Fruit fly (Drosophila melanogaster) whole organism: ENCODE measurements around the gene Lrr47.

Experiments used
- CG8478 ChIP-seq: fragments of >200 bp; optimal IDR thresholded peaks from 2 replicates; lab custom pipeline; 2018; ENCODE audit warnings: inconsistent platforms
- Dll ChIP-seq: fragments of >200 bp; optimal IDR thresholded peaks from 2 replicates; lab custom pipeline; 2017
- EcR ChIP-seq, 2 experiments: fragments of >200 bp; optimal IDR thresholded peaks; 2 replicates each; lab custom pipeline; 2017; ENCODE audit warnings: missing biosample characterization in 2 of 2, missing genetic modification characterization in 2 of 2, missing genetic modification reagents in 2 of 2
- pan ChIP-seq: fragments of >200 bp; optimal IDR thresholded peaks from 2 replicates; lab custom pipeline; 2017
- psq ChIP-seq: fragments of >200 bp; optimal IDR thresholded peaks from 2 replicates; lab custom pipeline; 2017
- usp ChIP-seq: fragments of >200 bp; optimal IDR thresholded peaks from 2 replicates; lab custom pipeline; 2017; ENCODE audit warnings: missing biosample characterization, missing genetic modification characterization, mixed read lengths

Lrr47 gene

dm6 chr2L:10510088-10510487 is 7.0 kb upstream of the Lrr47 start, which contains the start of gene CG7384:
TSS of gene CG7384 (minus strand) at chr2L:10510453.
- TF ChIP-seq EcR (GFP tag; optimal IDR thresholded peaks at IDR 0.05; lab: Kevin White, UChicago) (no peak), psq (no peak), CG8478 (no peak), usp (GFP tag; lab: Kevin White, UChicago) (no peak), pan (lab: Kevin White, UChicago) (no peak), Dll (lab: Kevin White, UChicago) (no peak)

DNA sequence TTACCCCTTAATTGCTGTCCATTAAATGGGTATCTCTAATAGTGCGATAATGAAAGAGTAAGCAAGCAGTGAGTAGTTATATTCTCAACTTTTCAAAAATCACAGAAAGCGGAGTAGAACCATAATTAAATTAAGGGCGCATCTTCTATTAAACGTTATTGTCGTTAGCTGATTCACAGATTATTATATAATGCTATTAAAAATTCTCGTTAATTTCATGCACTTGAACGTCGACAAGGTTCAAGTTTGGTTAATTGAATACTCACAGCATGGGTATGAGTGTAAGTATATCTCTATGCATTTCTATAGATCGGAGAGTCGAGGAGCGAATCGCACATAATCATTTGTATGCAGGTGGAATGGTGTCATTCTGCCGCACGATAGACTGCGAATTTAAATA is 6.3 kb upstream of the Lrr47 start:
- no peak for TF ChIP-seq pan (lab: Kevin White, UChicago)
- TF ChIP-seq usp (GFP tag; lab: Kevin White, UChicago) = no peak
- TF ChIP-seq Dll (lab: Kevin White, UChicago) = no peak
- TF ChIP-seq EcR (GFP tag; optimal IDR thresholded peaks at IDR 0.05; lab: Kevin White, UChicago) = no peak
- TF ChIP-seq CG8478 = no peak
- TF ChIP-seq psq = no peak

DNA sequence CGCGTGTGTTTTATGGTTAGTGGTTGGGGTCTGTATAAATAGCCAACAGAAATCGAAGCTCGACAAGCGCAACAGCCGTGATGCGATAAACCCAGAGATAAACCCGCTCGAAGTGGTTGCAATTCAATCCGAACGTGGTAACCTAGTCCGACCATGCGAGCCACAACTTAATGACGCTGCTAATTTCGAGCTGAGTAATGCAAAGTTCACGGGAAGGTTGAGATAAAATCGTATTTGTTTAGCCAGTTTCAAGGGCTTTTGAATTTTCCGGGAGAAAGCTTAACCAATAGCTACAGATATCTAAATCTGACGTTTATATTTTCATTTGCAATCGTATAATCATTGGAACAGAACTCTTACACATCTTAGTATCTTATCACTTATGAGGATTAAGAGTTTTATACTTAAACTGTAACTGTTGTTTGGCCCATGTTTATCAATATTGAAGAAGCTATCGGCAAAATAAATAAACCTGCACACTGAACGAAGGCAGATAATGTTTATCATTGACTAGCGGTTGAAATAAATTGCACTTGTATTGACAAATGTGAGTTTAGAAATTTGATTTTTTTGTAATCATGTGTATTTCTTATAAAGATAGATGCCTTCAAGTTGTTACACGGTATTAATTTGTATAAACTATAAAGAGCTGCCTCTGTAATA is 3.2 kb upstream of the Lrr47 start:
- TF ChIP-seq psq (no peak), usp (GFP tag; lab: Kevin White, UChicago) (no peak), CG8478 (no peak), Dll (lab: Kevin White, UChicago) (no peak)

dm6 chr2L:10514586-10515137 is 2.5 kb upstream of the Lrr47 start:
- TF ChIP-seq EcR (GFP tag; optimal IDR thresholded peaks at IDR 0.05; lab: Kevin White, UChicago) (no peak), CG8478 (no peak), psq (no peak), pan (lab: Kevin White, UChicago) (no peak), usp (GFP tag; lab: Kevin White, UChicago) (no peak), Dll (lab: Kevin White, UChicago) (no peak)

dm6 chr2L:10515553-10516174 is 1.5 kb upstream of the Lrr47 start:
- TF ChIP-seq usp (GFP tag; lab: Kevin White, UChicago) = no peak
- TF ChIP-seq Dll (lab: Kevin White, UChicago) = no peak
- no peak for TF ChIP-seq EcR (GFP tag; optimal IDR thresholded peaks at IDR 0.05; lab: Kevin White, UChicago)
- TF ChIP-seq psq = no peak
- no peak for TF ChIP-seq CG8478
- no peak for TF ChIP-seq pan (lab: Kevin White, UChicago)

DNA sequence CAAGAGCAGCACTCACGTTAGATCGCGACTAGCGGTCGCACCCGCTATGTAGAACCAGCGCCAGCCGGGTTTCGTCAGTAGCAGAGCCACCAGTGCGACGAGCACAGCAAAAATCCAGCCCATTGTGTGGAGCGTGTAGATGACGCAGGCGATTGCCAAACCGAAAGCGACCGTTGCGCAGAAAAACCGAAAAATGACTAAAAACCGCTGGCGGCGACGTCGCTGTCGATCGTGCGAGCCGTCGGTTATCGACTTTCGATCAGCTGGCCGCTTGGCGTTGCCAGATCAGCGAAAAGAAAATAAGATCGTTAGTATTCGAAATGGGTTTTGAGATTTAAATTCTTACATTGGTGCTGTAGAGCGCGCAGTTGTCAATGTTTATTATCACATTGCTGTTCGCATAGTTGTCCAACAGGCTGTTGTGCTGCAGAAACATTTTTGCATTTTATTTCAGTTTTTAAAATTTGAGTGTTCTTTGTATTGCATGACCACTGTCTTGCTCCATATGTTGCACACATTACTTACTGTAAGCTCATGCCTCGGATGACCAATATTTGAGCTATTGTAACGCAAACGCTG is 576 bp upstream of the Lrr47 start:
- no peak for TF ChIP-seq CG8478
- no peak for TF ChIP-seq usp (GFP tag; lab: Kevin White, UChicago)
- no peak for TF ChIP-seq psq
- TF ChIP-seq pan (lab: Kevin White, UChicago) = no peak
- no peak for TF ChIP-seq EcR (GFP tag; optimal IDR thresholded peaks at IDR 0.05; lab: Kevin White, UChicago)
- TF ChIP-seq Dll (lab: Kevin White, UChicago) = no peak

dm6 chr2L:10519225-10519624 is 2.1 kb downstream of the Lrr47 start:
- TF ChIP-seq EcR (GFP tag; optimal IDR thresholded peaks at IDR 0.05; lab: Kevin White, UChicago) (no peak), pan (lab: Kevin White, UChicago) (no peak), psq (no peak), Dll (lab: Kevin White, UChicago) (no peak), CG8478 (no peak)

DNA sequence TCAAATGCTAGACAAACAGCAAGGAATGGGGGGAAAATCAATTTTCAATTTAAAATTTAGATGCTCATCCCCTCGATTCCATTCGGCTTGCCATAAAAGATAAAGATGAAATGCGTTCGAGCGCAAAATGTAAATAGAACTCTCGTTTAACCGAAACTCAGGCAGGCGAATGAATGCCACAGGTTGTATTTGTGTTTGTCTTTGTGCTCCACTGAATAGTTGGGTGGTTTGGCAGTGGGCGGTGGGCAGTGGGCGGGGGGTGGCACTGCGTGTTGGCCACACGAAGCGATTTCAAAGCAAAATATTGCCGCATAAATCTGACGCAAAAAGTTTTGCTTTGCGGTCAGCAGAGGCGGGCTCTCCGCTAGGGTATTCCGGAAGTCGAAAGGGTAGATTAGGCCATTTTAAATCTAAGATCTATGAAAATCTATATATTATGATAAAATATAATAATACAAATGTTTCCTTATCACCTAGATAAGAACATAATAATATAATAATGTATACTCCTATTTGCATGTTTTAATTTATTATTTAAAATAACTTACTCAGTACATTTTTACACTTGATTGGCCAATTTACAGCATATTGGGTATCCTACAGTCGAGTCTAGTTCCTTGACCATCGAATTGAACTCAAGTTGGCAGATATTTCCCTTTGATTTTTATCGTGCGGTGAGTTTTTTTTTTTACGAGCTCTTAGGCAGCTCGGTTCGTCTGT is 5.2 kb downstream of the Lrr47 start:
- TF ChIP-seq Dll (lab: Kevin White, UChicago) (no peak), CG8478 (no peak), pan (lab: Kevin White, UChicago) (no peak), EcR (GFP tag; optimal IDR thresholded peaks at IDR 0.05; lab: Kevin White, UChicago) (no peak)

- no peak for TF ChIP-seq psq
- no peak for TF ChIP-seq CG8478
- no peak for TF ChIP-seq Dll (lab: Kevin White, UChicago)
- no peak for TF ChIP-seq pan (lab: Kevin White, UChicago)
- TF ChIP-seq EcR (GFP tag; optimal IDR thresholded peaks at IDR 0.05; lab: Kevin White, UChicago) = no peak
Measured at dm6 chr2L:10526953-10527584, 9.9 kb downstream of the Lrr47 start, which contains the start of gene Lip4. TSS of gene Lip4 (plus strand) at chr2L:10527572.

DNA sequence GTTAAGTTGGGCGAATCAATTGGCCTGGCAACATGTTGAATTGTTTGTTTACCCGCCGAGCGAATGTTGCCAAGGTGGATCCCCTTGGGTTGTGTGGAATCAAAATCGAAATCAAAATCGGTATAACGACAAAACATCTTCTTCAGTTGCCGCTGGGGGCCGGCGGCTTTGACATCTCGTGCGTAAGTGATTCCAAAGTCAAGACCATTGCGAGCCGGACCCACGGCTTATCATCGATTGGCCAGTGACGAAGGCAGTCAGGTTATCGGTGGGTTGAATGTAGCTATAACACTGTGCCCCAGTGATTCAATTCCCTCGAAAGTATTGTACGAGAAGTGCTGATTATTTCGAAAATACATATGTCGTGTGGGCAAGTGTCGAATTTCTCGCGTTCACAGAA is 11.8 kb downstream of the Lrr47 start:
- TF ChIP-seq pan (lab: Kevin White, UChicago) (no peak), usp (GFP tag; lab: Kevin White, UChicago) (no peak), Dll (lab: Kevin White, UChicago) (no peak), EcR (GFP tag; optimal IDR thresholded peaks at IDR 0.05; lab: Kevin White, UChicago) (no peak), psq (no peak), CG8478 (no peak)

dm6 chr2L:10530089-10530488 is 13.0 kb downstream of the Lrr47 start:
- no peak for TF ChIP-seq pan (lab: Kevin White, UChicago)
